Worm (Caenorhabditis elegans) whole organism, midembryonic: ENCODE data around the gene F26D2.15.

Source experiments
- cog-1 ChIP-seq: sonication (generic microtip); optimal IDR thresholded peaks from 2 replicates; lab custom pipeline; 2016; ENCODE audit warnings: missing genetic modification characterization, missing compliant biosample characterization
- flt-1 ChIP-seq: fragments of 200-800 bp; sonication (Bioruptor generic); IDR thresholded peaks from 2 replicates; pipeline ENCODE4 v1.3.6; 2022; ENCODE audit warnings: missing genetic modification characterization, missing compliant biosample characterization
- klf-2 ChIP-seq: fragments of 200-800 bp; sonication (Bioruptor generic); conservative IDR thresholded peaks from 2 replicates; pipeline ENCODE4 v1.3.6; 2022; ENCODE audit warnings: missing genetic modification reagents, missing genetic modification characterization, missing compliant biosample characterization
- med-1 ChIP-seq: sonication (generic microtip); optimal IDR thresholded peaks from 2 replicates; lab custom pipeline; 2017; ENCODE audit warnings: missing genetic modification characterization, mild to moderate bottlenecking, missing compliant biosample characterization, antibody characterized with exemption, missing genetic modification reagents; ENCODE audit not compliant: insufficient read depth
- ref-1 ChIP-seq: fragments of 200-800 bp; sonication (Bioruptor generic); conservative IDR thresholded peaks from 2 replicates; pipeline ENCODE4 v1.3.6; 2022; ENCODE audit warnings: missing genetic modification reagents, missing genetic modification characterization, missing compliant biosample characterization
- tab-1 ChIP-seq: fragments of 200-800 bp; sonication (Bioruptor generic); IDR thresholded peaks from 2 replicates; pipeline ENCODE4 v1.3.6; 2022; ENCODE audit warnings: missing genetic modification characterization, missing compliant biosample characterization
- ztf-23 ChIP-seq: fragments of 200-800 bp; sonication (Bioruptor generic); IDR thresholded peaks from 2 replicates; pipeline ENCODE4 v1.3.6; 2022; ENCODE audit warnings: missing genetic modification reagents, missing genetic modification characterization, missing compliant biosample characterization

- no peak for TF ChIP-seq cog-1 (tag; lab: Kevin White, UChicago)
- no peak for TF ChIP-seq tab-1 (GFP tag; lab: Robert Waterston, UW)
- TF ChIP-seq ztf-23 (GFP tag; lab: Robert Waterston, UW): no peak
- TF ChIP-seq klf-2 (GFP tag; lab: Robert Waterston, UW): no peak
- TF ChIP-seq med-1: no peak
- no peak for TF ChIP-seq flt-1
- TF ChIP-seq ref-1 (GFP tag; lab: Robert Waterston, UW): no peak
These were observed 43.9 kb upstream of the F26D2.15 start, which contains the start of gene srd-63 for ce11 chrV:16393728-16394127.
